Fruit fly (Drosophila melanogaster): ENCODE results near the gene ru.
"Not testable (repeated sequence)": the region's sequence is repeated elsewhere in the genome, so short reads cannot be mapped to it uniquely, and the experiment has no call there.

ru gene

dm6 chr3L:1388094-1388493 lies 17.7 kb downstream of the ru start:
- TF ChIP-seq ttk (optimal IDR thresholded peaks at IDR 0.05) (no peak), psq (optimal IDR thresholded peaks at IDR 0.05) (no peak), Myc (optimal IDR thresholded peaks at IDR 0.05) (no peak), insv (optimal IDR thresholded peaks at IDR 0.05) (no peak), Sin3A (optimal IDR thresholded peaks at IDR 0.05) (no peak), h (optimal IDR thresholded peaks at IDR 0.05) (no peak)

dm6 chr3L:1388862-1389261 lies 18.4 kb downstream of the ru start:
- TF ChIP-seq Myc (optimal IDR thresholded peaks at IDR 0.05) (no peak), insv (optimal IDR thresholded peaks at IDR 0.05) (no peak), h (optimal IDR thresholded peaks at IDR 0.05) (no peak), Sin3A (optimal IDR thresholded peaks at IDR 0.05) (no peak), psq (optimal IDR thresholded peaks at IDR 0.05) (no peak), ttk (optimal IDR thresholded peaks at IDR 0.05) (no peak)

- TF ChIP-seq insv (optimal IDR thresholded peaks at IDR 0.05), result no peak
- no peak for TF ChIP-seq Myc (optimal IDR thresholded peaks at IDR 0.05)
- no peak for TF ChIP-seq psq (optimal IDR thresholded peaks at IDR 0.05)
- TF ChIP-seq Sin3A (optimal IDR thresholded peaks at IDR 0.05), result no peak
- TF ChIP-seq ttk (optimal IDR thresholded peaks at IDR 0.05), result no peak
- TF ChIP-seq h (optimal IDR thresholded peaks at IDR 0.05), result no peak
Observed at dm6 chr3L:1390410-1390809, 20.0 kb downstream of the ru start.

- no peak for TF ChIP-seq h (optimal IDR thresholded peaks at IDR 0.05)
- no peak for TF ChIP-seq insv (optimal IDR thresholded peaks at IDR 0.05)
- TF ChIP-seq Myc (optimal IDR thresholded peaks at IDR 0.05), result no peak
- TF ChIP-seq ttk (optimal IDR thresholded peaks at IDR 0.05), result no peak
Observed at dm6 chr3L:1391993-1392952, 21.8 kb downstream of the ru start.

dm6 chr3L:1394463-1394862 lies 24.0 kb downstream of the ru start:
- TF ChIP-seq Sin3A (optimal IDR thresholded peaks at IDR 0.05) (no peak), Myc (optimal IDR thresholded peaks at IDR 0.05) (no peak), psq (optimal IDR thresholded peaks at IDR 0.05) (no peak), insv (optimal IDR thresholded peaks at IDR 0.05) (no peak), h (optimal IDR thresholded peaks at IDR 0.05) (no peak)

dm6 chr3L:1398286-1398685 lies 27.9 kb downstream of the ru start, which contains the start of gene CG32320:
Gene CG32320 (plus strand): TSS chr3L:1398586.
- TF ChIP-seq Sin3A, ttk, psq (optimal IDR thresholded peaks at IDR 0.05): not testable (repeated sequence)

dm6 chr3L:1401364-1401978 lies 31.0 kb downstream of the ru start:
- TF ChIP-seq Sin3A (optimal IDR thresholded peaks at IDR 0.05), result no peak
- TF ChIP-seq ttk (optimal IDR thresholded peaks at IDR 0.05), result no peak
- no peak for TF ChIP-seq Myc (optimal IDR thresholded peaks at IDR 0.05)
- TF ChIP-seq insv (optimal IDR thresholded peaks at IDR 0.05), result no peak
- TF ChIP-seq h (optimal IDR thresholded peaks at IDR 0.05), result no peak
- TF ChIP-seq psq (optimal IDR thresholded peaks at IDR 0.05), result no peak

- TF ChIP-seq ttk (optimal IDR thresholded peaks at IDR 0.05) (no peak), h (optimal IDR thresholded peaks at IDR 0.05) (no peak), psq (optimal IDR thresholded peaks at IDR 0.05) (no peak), insv (optimal IDR thresholded peaks at IDR 0.05) (no peak), Myc (optimal IDR thresholded peaks at IDR 0.05) (no peak), Sin3A (optimal IDR thresholded peaks at IDR 0.05) (no peak)
Observed at dm6 chr3L:1402152-1402551, 31.7 kb downstream of the ru start.

- TF ChIP-seq psq (optimal IDR thresholded peaks at IDR 0.05) (no peak), Myc (optimal IDR thresholded peaks at IDR 0.05) (no peak), h (optimal IDR thresholded peaks at IDR 0.05) (no peak), Sin3A (optimal IDR thresholded peaks at IDR 0.05) (no peak), ttk (optimal IDR thresholded peaks at IDR 0.05) (no peak), insv (optimal IDR thresholded peaks at IDR 0.05) (no peak)
Observed at dm6 chr3L:1404549-1404948, 34.1 kb downstream of the ru start.

- TF ChIP-seq ttk (optimal IDR thresholded peaks at IDR 0.05), result no peak
- no peak for TF ChIP-seq psq (optimal IDR thresholded peaks at IDR 0.05)
- no peak for TF ChIP-seq insv (optimal IDR thresholded peaks at IDR 0.05)
- no peak for TF ChIP-seq h (optimal IDR thresholded peaks at IDR 0.05)
- TF ChIP-seq Sin3A (optimal IDR thresholded peaks at IDR 0.05), result no peak
- no peak for TF ChIP-seq Myc (optimal IDR thresholded peaks at IDR 0.05)
Observed at dm6 chr3L:1408093-1408492, 37.7 kb downstream of the ru start.

dm6 chr3L:1410369-1411107 lies 40.1 kb downstream of the ru start, which contains the start of gene CG9168:
Gene CG9168 (plus strand): TSS chr3L:1411057.
- TF ChIP-seq Sin3A (optimal IDR thresholded peaks at IDR 0.05) (no peak), ttk (optimal IDR thresholded peaks at IDR 0.05) (no peak), insv (optimal IDR thresholded peaks at IDR 0.05) (no peak), h (optimal IDR thresholded peaks at IDR 0.05) (no peak), Myc (optimal IDR thresholded peaks at IDR 0.05) (no peak)

dm6 chr3L:1414032-1414431 lies 43.6 kb downstream of the ru start:
- TF ChIP-seq psq (optimal IDR thresholded peaks at IDR 0.05) (no peak), ttk (optimal IDR thresholded peaks at IDR 0.05) (no peak), h (optimal IDR thresholded peaks at IDR 0.05) (no peak), Myc (optimal IDR thresholded peaks at IDR 0.05) (no peak), Sin3A (optimal IDR thresholded peaks at IDR 0.05) (no peak), insv (optimal IDR thresholded peaks at IDR 0.05) (no peak)

All from Kc167 (cell line).